Fruit fly (Drosophila melanogaster): ENCODE results near the gene Gabat.
A peak's percentile ranks its signal among the peaks of the same experiment; 100 is the strongest.

The Gabat gene

dm6 chr3L:20000081-20000736 lies at the start of gene Gabat, which contains the start of gene Tom20 (continued):
- TF ChIP-seq ci (GFP tag; IDR thresholded peaks at IDR 0.05), result no peak; the same call in 2 of the 3 replicates
- TF ChIP-seq exex (tag; optimal IDR thresholded peaks at IDR 0.05), result peak; percentile 13
- no peak for TF ChIP-seq CG32767 (GFP tag; IDR thresholded peaks at IDR 0.05)
- TF ChIP-seq CG31441 (GFP tag; IDR thresholded peaks at IDR 0.05), result no peak
- TF ChIP-seq CG17612 (GFP tag; IDR thresholded peaks at IDR 0.05), result no peak
- TF ChIP-seq Max (GFP tag; optimal IDR thresholded peaks at IDR 0.05), result no peak
- TF ChIP-seq CG9817 (tag; optimal IDR thresholded peaks at IDR 0.05), result no peak
- TF ChIP-seq Taf1 (GFP tag; IDR thresholded peaks at IDR 0.05), result no peak
- no peak for TF ChIP-seq sob (GFP tag; IDR thresholded peaks at IDR 0.05)
- no peak for TF ChIP-seq oc (tag; optimal IDR thresholded peaks at IDR 0.05)
- no peak for TF ChIP-seq HLHmδ (GFP tag; optimal IDR thresholded peaks at IDR 0.05)
- no peak for TF ChIP-seq prd (optimal IDR thresholded peaks at IDR 0.05)
- TF ChIP-seq prd (GFP tag; IDR thresholded peaks at IDR 0.05), result no peak
- no peak for TF ChIP-seq psq (GFP tag; optimal IDR thresholded peaks at IDR 0.05)
- no peak for TF ChIP-seq CG14860 (GFP tag; IDR thresholded peaks at IDR 0.05; ENCODE audit: partially characterized antibody)
- TF ChIP-seq phol (tag; optimal IDR thresholded peaks at IDR 0.05), result no peak
- TF ChIP-seq CG2889 (GFP tag; IDR thresholded peaks at IDR 0.05), result no peak
- no peak for TF ChIP-seq hb (GFP tag; IDR thresholded peaks at IDR 0.05; ENCODE audit: partially characterized antibody)
- no peak for TF ChIP-seq CG9215 (GFP tag; IDR thresholded peaks at IDR 0.05)
- no peak for TF ChIP-seq Ada2b (GFP tag; IDR thresholded peaks at IDR 0.05)
- TF ChIP-seq Meics (GFP tag; optimal IDR thresholded peaks at IDR 0.05), result no peak
- TF ChIP-seq CG1529 (GFP tag; optimal IDR thresholded peaks at IDR 0.05), result no peak
- no peak for TF ChIP-seq lilli (GFP tag; optimal IDR thresholded peaks at IDR 0.05)
- TF ChIP-seq Oli (tag; optimal IDR thresholded peaks at IDR 0.05), result no peak
- TF ChIP-seq croc (GFP tag; conservative IDR thresholded peaks at IDR 0.05), result no peak
- TF ChIP-seq Stat92E (GFP tag; optimal IDR thresholded peaks at IDR 0.05), result no peak
- TF ChIP-seq Fer3 (tag; optimal IDR thresholded peaks at IDR 0.05), result peak; percentile 9
- TF ChIP-seq lmd (GFP tag; IDR thresholded peaks at IDR 0.05), result no peak
- TF ChIP-seq sim (GFP tag; IDR thresholded peaks at IDR 0.05), result no peak
- TF ChIP-seq kni (GFP tag; optimal IDR thresholded peaks at IDR 0.05), result no peak
- no peak for TF ChIP-seq CrebB (tag; optimal IDR thresholded peaks at IDR 0.05)
- peak; percentile 34 for TF ChIP-seq CG1603 (tag; optimal IDR thresholded peaks at IDR 0.05)
- TF ChIP-seq CG2875 (GFP tag; optimal IDR thresholded peaks at IDR 0.05), result no peak
- TF ChIP-seq grn (GFP tag; optimal IDR thresholded peaks at IDR 0.05), result no peak
- no peak for TF ChIP-seq Nf-YA (GFP tag; IDR thresholded peaks at IDR 0.05)
- TF ChIP-seq CG11696 (GFP tag; IDR thresholded peaks at IDR 0.05), result no peak
- TF ChIP-seq gcm (GFP tag; optimal IDR thresholded peaks at IDR 0.05), result peak; percentile 51
- TF ChIP-seq H2.0 (GFP tag; IDR thresholded peaks at IDR 0.05), result no peak
- no peak for TF ChIP-seq CG6654 (GFP tag; optimal IDR thresholded peaks at IDR 0.05)
- TF ChIP-seq BtbVII (GFP tag; optimal IDR thresholded peaks at IDR 0.05), result peak; percentile 4
- TF ChIP-seq CG32532 (GFP tag; IDR thresholded peaks at IDR 0.05), result no peak
- no peak for TF ChIP-seq odd (GFP tag; optimal IDR thresholded peaks at IDR 0.05)
- TF ChIP-seq dm (GFP tag; optimal IDR thresholded peaks at IDR 0.05), result no peak
- TF ChIP-seq BEAF-32 (GFP tag; optimal IDR thresholded peaks at IDR 0.05), result no peak
- TF ChIP-seq CG11723 (GFP tag; optimal IDR thresholded peaks at IDR 0.05), result peak; percentile 31
- TF ChIP-seq Awh (GFP tag; IDR thresholded peaks at IDR 0.05), result no peak
